Worm (Caenorhabditis elegans): Measurements from ENCODE around the gene tag-124.

The tag-124 gene

DNA sequence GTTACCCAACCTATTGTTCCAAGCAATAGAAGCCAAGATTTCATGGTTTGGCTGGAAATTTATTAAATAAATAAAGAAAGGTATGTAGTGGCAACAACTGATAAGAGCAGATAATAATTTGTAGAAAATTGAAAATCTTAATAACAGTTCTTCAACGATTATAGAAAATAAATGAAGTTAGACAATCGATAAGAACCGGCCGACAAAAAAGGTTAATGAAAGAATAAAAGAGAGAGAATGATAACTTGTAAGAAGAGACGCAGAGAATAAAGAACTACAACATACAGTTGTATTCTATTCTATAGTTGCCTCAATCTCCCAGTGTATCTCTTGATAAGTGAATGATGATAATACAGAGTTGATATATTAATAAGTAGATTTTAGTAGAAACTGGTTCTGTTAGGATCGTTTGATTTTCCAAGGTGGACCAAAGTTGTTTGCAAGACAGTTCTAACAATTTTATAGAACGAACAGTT is 4.3 kb upstream of the tag-124 start, which contains the start of gene ugt-58 (continued):
- TF ChIP-seq lin-13 (GFP tag; optimal IDR thresholded peaks at IDR 0.05): no peak
- TF ChIP-seq efl-3 (GFP tag; optimal IDR thresholded peaks at IDR 0.05): no peak
- no peak for TF ChIP-seq Y116A8C.19 (tag; optimal IDR thresholded peaks at IDR 0.05; ENCODE audit: borderline replicate concordance)
- no peak for TF ChIP-seq nhr-47 (tag; optimal IDR thresholded peaks at IDR 0.05)
- TF ChIP-seq pax-3 (tag; optimal IDR thresholded peaks at IDR 0.05): no peak
- peak in 1 of 2 experiments; percentile 39 for TF ChIP-seq lin-35 (GFP tag; optimal IDR thresholded peaks at IDR 0.05)
- peak; percentile 80 for TF ChIP-seq nhr-20 (tag; optimal IDR thresholded peaks at IDR 0.05)

DNA sequence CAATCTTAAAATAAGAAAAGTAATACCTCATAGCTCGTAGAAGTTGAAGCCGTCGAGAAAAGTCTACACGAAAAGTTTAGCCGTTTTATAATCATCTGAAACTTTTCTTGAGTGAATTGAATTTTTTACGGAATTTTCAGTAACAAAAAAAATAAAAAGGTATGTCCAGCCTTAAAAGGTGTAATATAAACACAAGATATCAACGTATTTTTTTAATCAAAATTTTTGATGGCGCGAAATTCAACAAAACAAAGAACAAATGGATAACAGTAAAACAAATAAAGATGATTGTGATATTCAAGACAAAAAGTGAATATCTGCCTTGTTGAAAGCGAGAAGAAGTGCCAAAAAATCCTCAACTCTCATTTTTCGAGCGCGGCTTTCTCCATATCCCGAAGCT is 1.4 kb upstream of the tag-124 start, which contains the start of gene eral-1:
eral-1 (minus strand) TSS at position 101 of the 400 bp plus-strand sequence.
- TF ChIP-seq ceh-63 (GFP tag; optimal IDR thresholded peaks at IDR 0.05) (no peak), fkh-10 (GFP tag; optimal IDR thresholded peaks at IDR 0.05) (no peak), lsy-2 (tag; optimal IDR thresholded peaks at IDR 0.05) (no peak), unc-130 (tag; optimal IDR thresholded peaks at IDR 0.05) (no peak), ets-5 (GFP tag; IDR thresholded peaks at IDR 0.05) (no peak), zag-1 (tag; optimal IDR thresholded peaks at IDR 0.05) (no peak), nhr-12 (tag; optimal IDR thresholded peaks at IDR 0.05) (no peak), xbp-1 (tag; optimal IDR thresholded peaks at IDR 0.05) (no peak), nhr-20 (tag; optimal IDR thresholded peaks at IDR 0.05) (no peak), ceh-8 (GFP tag; optimal IDR thresholded peaks at IDR 0.05) (no peak), vab-15 (tag; optimal IDR thresholded peaks at IDR 0.05) (no peak)

DNA sequence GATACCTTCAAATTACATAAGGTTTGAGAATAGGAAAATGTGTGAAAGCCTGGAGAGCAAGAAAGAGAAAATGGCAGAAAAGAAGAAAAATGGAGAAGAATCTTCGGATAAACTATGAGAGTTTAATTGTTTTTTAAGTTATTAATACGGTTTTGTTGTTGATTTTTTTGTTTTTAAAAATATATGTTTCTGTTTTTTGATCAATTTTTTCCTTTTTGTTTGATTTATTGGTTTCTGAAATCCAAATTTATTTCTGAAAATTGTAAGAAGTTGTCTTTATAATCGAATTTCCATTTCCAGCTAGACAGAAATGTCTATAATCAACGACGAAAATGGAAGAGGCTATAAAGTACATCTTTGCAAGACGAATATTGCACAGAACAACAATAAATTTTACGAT is 1.6 kb downstream of the tag-124 start, which contains the start of gene parp-2:
parp-2 (plus strand) TSS at position 301 of the 400 bp plus-strand sequence.
- TF ChIP-seq xbp-1 (tag; optimal IDR thresholded peaks at IDR 0.05): no peak
- TF ChIP-seq zip-4 (GFP tag; optimal IDR thresholded peaks at IDR 0.05): no peak
- TF ChIP-seq sptf-1 (tag; optimal IDR thresholded peaks at IDR 0.05): no peak
- TF ChIP-seq F16B12.6 (tag; optimal IDR thresholded peaks at IDR 0.05): no peak
- no peak for TF ChIP-seq grh-1 (GFP tag; IDR thresholded peaks at IDR 0.05)
- no peak for TF ChIP-seq ceh-8 (GFP tag; optimal IDR thresholded peaks at IDR 0.05)
- TF ChIP-seq mef-2 (tag; optimal IDR thresholded peaks at IDR 0.05): no peak
- TF ChIP-seq C04F5.9 (tag; optimal IDR thresholded peaks at IDR 0.05): no peak
- no peak for TF ChIP-seq lin-14 (GFP tag; optimal IDR thresholded peaks at IDR 0.05)
- TF ChIP-seq C16A3.4 (tag; optimal IDR thresholded peaks at IDR 0.05): no peak
- no peak for TF ChIP-seq irx-1 (tag; optimal IDR thresholded peaks at IDR 0.05)
- TF ChIP-seq snu-23 (GFP tag; optimal IDR thresholded peaks at IDR 0.05): no peak
- TF ChIP-seq ces-1 (GFP tag; optimal IDR thresholded peaks at IDR 0.05): no peak

DNA sequence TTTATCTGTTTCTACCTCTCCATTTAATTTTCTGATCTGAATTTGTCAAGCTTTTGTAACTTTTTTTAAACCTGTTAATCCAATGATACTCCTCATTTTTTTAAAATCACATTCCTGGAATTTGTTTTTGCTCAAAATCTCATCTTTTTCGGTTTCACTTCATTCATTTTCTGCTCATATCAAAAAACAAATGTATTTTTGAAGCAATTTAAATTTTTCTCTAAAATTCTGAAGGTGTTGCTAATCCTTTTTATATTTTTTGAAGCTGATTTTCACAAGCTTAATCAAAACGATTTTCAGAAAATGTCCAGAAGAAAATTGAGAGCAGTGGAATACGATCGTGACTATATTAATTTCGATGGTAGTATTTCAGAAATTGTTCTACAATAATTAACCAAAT is 3.8 kb downstream of the tag-124 start, which contains the start of gene E02H1.5:
E02H1.5 (plus strand) TSS at position 301 of the 400 bp plus-strand sequence.
- no peak for TF ChIP-seq swsn-7 (tag; optimal IDR thresholded peaks at IDR 0.05)

DNA sequence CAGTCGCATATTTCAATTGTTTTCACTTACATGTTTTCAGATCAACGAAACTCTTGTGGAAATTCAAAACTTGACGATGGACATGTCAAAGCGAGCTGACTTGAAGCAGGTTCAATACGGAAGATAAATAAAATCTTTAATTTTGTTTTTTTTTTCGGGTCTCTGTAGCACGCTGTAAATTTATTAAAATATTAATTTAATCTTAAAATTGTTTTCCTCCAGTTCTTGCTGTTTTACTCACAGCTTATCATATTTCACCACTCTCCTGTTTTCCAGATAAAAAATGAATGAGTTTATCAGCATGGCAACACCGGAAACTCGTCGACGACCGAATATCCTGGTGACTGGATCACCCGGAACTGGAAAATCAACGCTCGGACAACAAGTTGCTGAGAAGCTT is 5.3 kb downstream of the tag-124 start, which contains the start of gene E02H1.6:
E02H1.6 (plus strand) TSS at position 301 of the 400 bp plus-strand sequence.
- no peak for TF ChIP-seq ceh-88 (GFP tag; IDR thresholded peaks at IDR 0.05)
- TF ChIP-seq unc-130 (tag; optimal IDR thresholded peaks at IDR 0.05): no peak
- no peak for TF ChIP-seq lir-3 (tag; optimal IDR thresholded peaks at IDR 0.05; ENCODE audit: poor library complexity)
- no peak for TF ChIP-seq hlh-4 (tag; optimal IDR thresholded peaks at IDR 0.05)
- no peak for TF ChIP-seq sptf-1 (tag; optimal IDR thresholded peaks at IDR 0.05)
- no peak for TF ChIP-seq nhr-71 (tag; optimal IDR thresholded peaks at IDR 0.05)
- no peak for TF ChIP-seq C16A3.4 (tag; optimal IDR thresholded peaks at IDR 0.05)
- TF ChIP-seq fkh-4 (tag; optimal IDR thresholded peaks at IDR 0.05; ENCODE audit: borderline replicate concordance): no peak
- no peak for TF ChIP-seq vab-15 (tag; optimal IDR thresholded peaks at IDR 0.05)
- no peak for TF ChIP-seq isw-1 (GFP tag; IDR thresholded peaks at IDR 0.05)
- TF ChIP-seq nhr-19 (GFP tag; conservative IDR thresholded peaks at IDR 0.05): no peak
- no peak for TF ChIP-seq unc-98 (GFP tag; IDR thresholded peaks at IDR 0.05)
- no peak for TF ChIP-seq pag-3 (tag; optimal IDR thresholded peaks at IDR 0.05; ENCODE audit: borderline replicate concordance, insufficient read depth)
- TF ChIP-seq nhr-84 (tag; optimal IDR thresholded peaks at IDR 0.05): no peak
- TF ChIP-seq egl-27 (tag; optimal IDR thresholded peaks at IDR 0.05): no peak
- TF ChIP-seq lin-13 (GFP tag; optimal IDR thresholded peaks at IDR 0.05): no peak
- no peak for TF ChIP-seq ceh-8 (GFP tag; optimal IDR thresholded peaks at IDR 0.05)
